Worm (Caenorhabditis elegans): ENCODE results near the gene Y55B1AR.4.

- TF ChIP-seq elt-1 (tag; optimal IDR thresholded peaks at IDR 0.05; ENCODE audit: borderline replicate concordance, insufficient read depth) (no peak), unc-39 (tag; optimal IDR thresholded peaks at IDR 0.05) (no peak), nhr-76 (tag; optimal IDR thresholded peaks at IDR 0.05) (no peak), nhr-2 (tag; optimal IDR thresholded peaks at IDR 0.05) (no peak), unc-62 (GFP tag; optimal IDR thresholded peaks at IDR 0.05) (no peak), sptf-1 (tag; optimal IDR thresholded peaks at IDR 0.05) (no peak), M03D4.4 (tag; optimal IDR thresholded peaks at IDR 0.05) (no peak), nhr-237 (tag; optimal IDR thresholded peaks at IDR 0.05) (no peak), lsy-2 (tag; optimal IDR thresholded peaks at IDR 0.05) (no peak), ztf-11 (tag; optimal IDR thresholded peaks at IDR 0.05) (no peak)
These were observed 27.8 kb downstream of the Y55B1AR.4 start, which contains the start of gene gtf-2H5 for ce11 chrIII:577467-577866.

Measured in whole organism, mixed stage, embryonic.